Fruit fly (Drosophila melanogaster) whole organism, embryonic: ENCODE data around the gene CG9992.

Experiments
- B-H1 ChIP-seq: fragments of 200-800 bp; sonication (Bioruptor generic); IDR thresholded peaks from 3 replicates; pipeline ENCODE4 v1.3.6; 2022; ENCODE audit warnings: missing biosample characterization, missing genetic modification characterization
- CG10209 ChIP-seq: fragments of 200-800 bp; sonication (Bioruptor generic); optimal IDR thresholded peaks from 3 replicates; lab custom pipeline; 2017; ENCODE audit warnings: missing biosample characterization, mild to moderate bottlenecking, missing genetic modification characterization, missing genetic modification reagents
- CG10274 ChIP-seq: fragments of 200-800 bp; sonication (Bioruptor generic); optimal IDR thresholded peaks from 3 replicates; lab custom pipeline; 2017; ENCODE audit warnings: missing biosample characterization, mild to moderate bottlenecking, missing genetic modification characterization
- CG10543 ChIP-seq: fragments of 200-800 bp; sonication (Bioruptor generic); optimal IDR thresholded peaks from 3 replicates; lab custom pipeline; 2017; ENCODE audit warnings: missing biosample characterization, mild to moderate bottlenecking, missing genetic modification characterization, moderate library complexity
- CG10979 ChIP-seq: fragments of 200-800 bp; sonication (Bioruptor generic); optimal IDR thresholded peaks from 2 replicates; lab custom pipeline; 2018; ENCODE audit warnings: missing biosample characterization, mild to moderate bottlenecking, missing genetic modification characterization, moderate library complexity
- CG11695 ChIP-seq: fragments of 200-800 bp; sonication (Bioruptor generic); IDR thresholded peaks from 3 replicates; pipeline ENCODE4 v1.3.6; 2022; ENCODE audit warnings: missing biosample characterization, missing genetic modification characterization
- CG1233 ChIP-seq: fragments of 200-800 bp; sonication (Bioruptor generic); optimal IDR thresholded peaks from 4 replicates; lab custom pipeline; 2018; ENCODE audit warnings: missing biosample characterization, mild to moderate bottlenecking, missing genetic modification characterization
- CG12391 ChIP-seq: fragments of 200-800 bp; sonication (Bioruptor generic); optimal IDR thresholded peaks from 3 replicates; lab custom pipeline; 2018; ENCODE audit warnings: missing biosample characterization, mild to moderate bottlenecking, missing genetic modification characterization, moderate library complexity
- CG12769 ChIP-seq: fragments of 200-800 bp; sonication (Bioruptor generic); optimal IDR thresholded peaks from 2 replicates; lab custom pipeline; 2019; ENCODE audit warnings: missing biosample characterization, mild to moderate bottlenecking, missing genetic modification characterization, moderate library complexity
- CG14710 ChIP-seq: fragments of 200-800 bp; sonication (Bioruptor generic); optimal IDR thresholded peaks from 3 replicates; lab custom pipeline; 2019; ENCODE audit warnings: missing biosample characterization, mild to moderate bottlenecking, missing genetic modification characterization, moderate library complexity
- CG14965 ChIP-seq: fragments of 200-800 bp; sonication (Bioruptor generic); optimal IDR thresholded peaks from 2 replicates; lab custom pipeline; 2016; ENCODE audit warnings: missing biosample characterization, missing genetic modification characterization, borderline replicate concordance
- CG15479 ChIP-seq: fragments of 200-800 bp; sonication (Bioruptor generic); optimal IDR thresholded peaks from 3 replicates; lab custom pipeline; 2019; ENCODE audit warnings: missing biosample characterization, mild to moderate bottlenecking, missing genetic modification characterization, moderate library complexity
- CG1603 ChIP-seq: fragments of 200-800 bp; sonication (Bioruptor generic); optimal IDR thresholded peaks from 2 replicates; lab custom pipeline; 2019; ENCODE audit warnings: missing biosample characterization, mild to moderate bottlenecking, missing genetic modification characterization, moderate library complexity
- CG17328 ChIP-seq: fragments of 200-800 bp; sonication (Bioruptor generic); IDR thresholded peaks from 2 replicates; pipeline ENCODE4 v1.3.6; 2022; ENCODE audit warnings: missing biosample characterization, missing genetic modification characterization
- CG17568 ChIP-seq: fragments of 200-800 bp; sonication (Bioruptor generic); optimal IDR thresholded peaks from 2 replicates; lab custom pipeline; 2018; ENCODE audit warnings: missing biosample characterization, mild to moderate bottlenecking, missing genetic modification characterization, moderate library complexity
- CG1792 ChIP-seq: fragments of 200-800 bp; sonication (Bioruptor generic); optimal IDR thresholded peaks from 2 replicates; lab custom pipeline; 2016; ENCODE audit warnings: missing biosample characterization, missing genetic modification characterization
- CG18476 ChIP-seq: fragments of 200-800 bp; sonication (Bioruptor generic); optimal IDR thresholded peaks from 2 replicates; lab custom pipeline; 2016; ENCODE audit warnings: missing biosample characterization, mild to moderate bottlenecking, missing genetic modification characterization
- CG2116 ChIP-seq: fragments of 200-800 bp; sonication (Bioruptor generic); optimal IDR thresholded peaks from 3 replicates; lab custom pipeline; 2018; ENCODE audit warnings: missing biosample characterization, mild to moderate bottlenecking, missing genetic modification characterization
- CG2199 ChIP-seq: fragments of 200-800 bp; sonication (Bioruptor generic); IDR thresholded peaks from 3 replicates; pipeline ENCODE4 v1.3.6; 2022; ENCODE audit warnings: missing biosample characterization, missing genetic modification characterization
- CG32767 ChIP-seq: fragments of 200-800 bp; sonication (Bioruptor generic); IDR thresholded peaks from 2 replicates; pipeline ENCODE4 v1.3.6; 2022; ENCODE audit warnings: missing biosample characterization, missing genetic modification characterization
- CG34422 ChIP-seq: fragments of 200-800 bp; sonication (Bioruptor generic); IDR thresholded peaks from 3 replicates; pipeline ENCODE4 v1.3.6; 2022; ENCODE audit warnings: missing biosample characterization, missing genetic modification characterization
- CG7357 ChIP-seq: fragments of 200-800 bp; sonication (Bioruptor generic); IDR thresholded peaks from 3 replicates; pipeline ENCODE4 v1.3.6; 2022; ENCODE audit warnings: missing biosample characterization, missing genetic modification characterization
- CG8944 ChIP-seq: fragments of 200-800 bp; sonication (Bioruptor generic); optimal IDR thresholded peaks from 3 replicates; lab custom pipeline; 2016; ENCODE audit warnings: missing biosample characterization, missing genetic modification characterization
- CG9932 ChIP-seq: fragments of 200-800 bp; sonication (Bioruptor generic); IDR thresholded peaks from 2 replicates; pipeline ENCODE4 v1.3.6; 2022; ENCODE audit warnings: missing biosample characterization, missing genetic modification characterization
- Dll ChIP-seq: fragments of 200-800 bp; sonication (Bioruptor generic); IDR thresholded peaks from 4 replicates; pipeline ENCODE4 v1.3.6; 2022; ENCODE audit warnings: missing biosample characterization, missing genetic modification characterization; ENCODE audit not compliant: partially characterized antibody
- Dref ChIP-seq: fragments of 200-800 bp; sonication (Bioruptor generic); IDR thresholded peaks from 2 replicates; pipeline ENCODE4 v1.3.6; 2022; ENCODE audit warnings: missing biosample characterization, missing genetic modification characterization
- Elba2 ChIP-seq: fragments of 200-800 bp; sonication (Bioruptor generic); optimal IDR thresholded peaks from 3 replicates; lab custom pipeline; 2016; ENCODE audit warnings: missing biosample characterization, missing genetic modification characterization
- Fer1 ChIP-seq: fragments of 200-800 bp; sonication (Bioruptor generic); optimal IDR thresholded peaks from 2 replicates; lab custom pipeline; 2017; ENCODE audit warnings: missing biosample characterization, mild to moderate bottlenecking, missing genetic modification characterization
- Hr78 ChIP-seq, 2 experiments: fragments of 200-800 bp in 1 of 2; fragments of >200 bp in 1 of 2; sonication (Bioruptor generic) in 1 of 2; optimal IDR thresholded peaks; 2 replicates each; lab custom pipeline; 2017 to 2019; ENCODE audit warnings: missing biosample characterization in 2 of 2, missing genetic modification characterization in 2 of 2, mild to moderate bottlenecking in 1 of 2, moderate library complexity in 1 of 2
- Mad ChIP-seq: fragments of 200-800 bp; sonication (Bioruptor generic); optimal IDR thresholded peaks from 2 replicates; lab custom pipeline; 2016; ENCODE audit warnings: missing biosample characterization, missing genetic modification characterization
- Max ChIP-seq: fragments of 200-800 bp; sonication (Bioruptor generic); optimal IDR thresholded peaks from 2 replicates; lab custom pipeline; 2016; ENCODE audit warnings: missing biosample characterization, mild to moderate bottlenecking, missing genetic modification characterization
- Poxn ChIP-seq: fragments of 200-800 bp; sonication (Bioruptor generic); IDR thresholded peaks from 2 replicates; pipeline ENCODE4 v1.3.6; 2022; ENCODE audit warnings: missing biosample characterization, missing genetic modification characterization
- Rx ChIP-seq: fragments of 200-800 bp; sonication (Bioruptor generic); IDR thresholded peaks from 2 replicates; pipeline ENCODE4 v1.3.6; 2022; ENCODE audit warnings: missing biosample characterization, missing genetic modification characterization
- Scr ChIP-seq: fragments of 200-800 bp; sonication (Bioruptor generic); IDR thresholded peaks from 2 replicates; pipeline ENCODE4 v1.3.6; 2022; ENCODE audit warnings: missing biosample characterization, missing genetic modification characterization; ENCODE audit not compliant: partially characterized antibody
- Vsx1 ChIP-seq: fragments of 200-800 bp; sonication (Bioruptor generic); optimal IDR thresholded peaks from 2 replicates; lab custom pipeline; 2017; ENCODE audit warnings: missing biosample characterization, mild to moderate bottlenecking, missing genetic modification characterization, missing genetic modification reagents
- ap ChIP-seq: fragments of 200-800 bp; sonication (Bioruptor generic); IDR thresholded peaks from 2 replicates; pipeline ENCODE4 v1.3.6; 2022; ENCODE audit warnings: missing biosample characterization, missing genetic modification characterization
- ara ChIP-seq: fragments of 200-800 bp; sonication (Bioruptor generic); IDR thresholded peaks from 2 replicates; pipeline ENCODE4 v1.3.6; 2022; ENCODE audit warnings: missing biosample characterization, missing genetic modification characterization
- dimm ChIP-seq: fragments of 200-800 bp; sonication (Bioruptor generic); IDR thresholded peaks from 2 replicates; pipeline ENCODE4 v1.3.6; 2022; ENCODE audit warnings: missing biosample characterization, missing genetic modification characterization
- fru ChIP-seq: fragments of >200 bp; optimal IDR thresholded peaks from 2 replicates; lab custom pipeline; 2017
- ind ChIP-seq: fragments of 200-800 bp; sonication (Bioruptor generic); optimal IDR thresholded peaks from 3 replicates; lab custom pipeline; 2016; ENCODE audit warnings: missing biosample characterization, missing genetic modification characterization
- insv ChIP-seq, 2 experiments: fragments of 200-800 bp; sonication (Bioruptor generic); optimal IDR thresholded peaks; 3 replicates each; lab custom pipeline; 2016 to 2018; ENCODE audit warnings: missing biosample characterization in 2 of 2, missing genetic modification characterization in 2 of 2
- klu ChIP-seq: fragments of 200-800 bp; sonication (Bioruptor generic); IDR thresholded peaks from 2 replicates; pipeline ENCODE4 v1.3.6; 2022; ENCODE audit warnings: missing biosample characterization, missing genetic modification characterization
- lilli ChIP-seq: fragments of 200-800 bp; sonication (Bioruptor generic); optimal IDR thresholded peaks from 3 replicates; lab custom pipeline; 2016; ENCODE audit warnings: missing biosample characterization, missing genetic modification characterization
- oc ChIP-seq: fragments of 200-800 bp; sonication (Bioruptor generic); optimal IDR thresholded peaks from 2 replicates; lab custom pipeline; 2018; ENCODE audit warnings: missing biosample characterization, mild to moderate bottlenecking, missing genetic modification characterization, moderate library complexity
- onecut ChIP-seq: fragments of 200-800 bp; sonication (Bioruptor generic); IDR thresholded peaks from 2 replicates; pipeline ENCODE4 v1.3.6; 2022; ENCODE audit warnings: missing biosample characterization, missing genetic modification characterization
- psq ChIP-seq: fragments of 200-800 bp; sonication (Bioruptor generic); optimal IDR thresholded peaks from 2 replicates; lab custom pipeline; 2017; ENCODE audit warnings: missing biosample characterization, missing genetic modification characterization
- ro ChIP-seq: fragments of 200-800 bp; sonication (Bioruptor generic); IDR thresholded peaks from 2 replicates; pipeline ENCODE4 v1.3.6; 2022; ENCODE audit warnings: missing biosample characterization, missing genetic modification characterization
- sisA ChIP-seq: fragments of 200-800 bp; sonication (Bioruptor generic); IDR thresholded peaks from 2 replicates; pipeline ENCODE4 v1.3.6; 2022; ENCODE audit warnings: missing biosample characterization, missing genetic modification characterization
- sqz ChIP-seq: fragments of 200-800 bp; sonication (Bioruptor generic); optimal IDR thresholded peaks from 3 replicates; lab custom pipeline; 2018; ENCODE audit warnings: missing biosample characterization, mild to moderate bottlenecking, missing genetic modification characterization
- tna ChIP-seq: fragments of 200-800 bp; sonication (Bioruptor generic); IDR thresholded peaks from 2 replicates; pipeline ENCODE4 v1.3.6; 2022; ENCODE audit warnings: missing biosample characterization, missing genetic modification characterization; ENCODE audit not compliant: partially characterized antibody
- vfl ChIP-seq: fragments of 200-800 bp; sonication (Bioruptor generic); optimal IDR thresholded peaks from 2 replicates; lab custom pipeline; 2016; ENCODE audit warnings: missing biosample characterization, missing genetic modification characterization

Gene CG9992

DNA sequence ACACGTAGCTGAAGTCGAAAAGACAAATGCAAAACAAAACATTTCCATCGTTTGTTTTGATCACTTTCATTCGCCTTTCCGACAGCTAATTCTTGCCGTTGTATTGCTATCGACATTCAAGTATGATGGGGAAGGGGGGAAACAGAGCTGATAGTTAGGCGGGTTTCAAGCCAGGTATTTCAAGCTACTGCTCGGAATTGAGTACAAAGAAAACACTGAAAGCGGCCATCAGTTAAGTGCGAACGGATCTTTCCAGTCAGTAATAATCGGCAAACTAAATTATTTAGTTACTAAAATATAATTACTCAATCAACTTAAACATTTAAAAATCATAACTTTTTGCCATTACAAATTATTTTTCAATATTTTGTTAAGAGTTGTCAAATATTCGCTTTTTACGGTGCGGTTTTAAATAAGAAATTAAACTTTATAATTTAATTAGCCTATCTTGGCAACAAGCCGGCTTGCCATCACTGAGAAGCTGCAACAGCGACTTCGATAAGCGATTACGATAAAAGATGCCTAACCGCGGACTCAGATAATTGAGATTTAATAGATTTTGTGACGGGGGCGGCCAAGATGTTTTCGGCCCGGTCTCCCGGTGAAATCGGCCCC is 43.2 kb upstream of the CG9992 start (continued):
- TF ChIP-seq CG1233 (no peak), B-H1 (GFP tag; lab: Robert Waterston, UW) (no peak), CG2199 (no peak), vfl (GFP tag; lab: Kevin White, UChicago) (no peak), CG12769 (tag; lab: Kevin White, UChicago) (no peak), Dref (GFP tag; lab: Robert Waterston, UW) (no peak; the same call in 1 of the 2 replicates), CG18476 (GFP tag; lab: Kevin White, UChicago) (no peak), dimm (no peak), Elba2 (GFP tag; lab: Kevin White, UChicago) (no peak), CG10979 (tag; lab: Kevin White, UChicago) (peak; percentile 14), ind (GFP tag; lab: Kevin White, UChicago) (no peak), CG1792 (GFP tag; lab: Kevin White, UChicago) (no peak), onecut (GFP tag; lab: Robert Waterston, UW) (no peak), CG1603 (tag; lab: Kevin White, UChicago) (no peak), Mad (GFP tag; lab: Kevin White, UChicago) (no peak), CG14965 (GFP tag; lab: Kevin White, UChicago) (no peak), CG8944 (GFP tag; lab: Kevin White, UChicago) (no peak), ap (GFP tag; lab: Robert Waterston, UW) (no peak), CG2116 (GFP tag; lab: Kevin White, UChicago) (peak; percentile 25), Rx (GFP tag; lab: Robert Waterston, UW) (no peak), CG9932 (GFP tag; lab: Robert Waterston, UW) (no peak), sqz (no peak), fru (lab: Kevin White, UChicago) (no peak), psq (GFP tag; lab: Kevin White, UChicago) (peak; percentile 40), CG14710 (tag; lab: Kevin White, UChicago) (peak; percentile 25), CG10543 (GFP tag; lab: Kevin White, UChicago) (no peak), Hr78 (GFP tag; optimal IDR thresholded peaks at IDR 0.05; lab: Kevin White, UChicago) (no peak), CG12391 (tag; lab: Kevin White, UChicago) (peak; percentile 51), CG32767 (no peak), CG17328 (no peak), Vsx1 (GFP tag; lab: Kevin White, UChicago) (no peak), CG15479 (GFP tag; lab: Kevin White, UChicago) (no peak), klu (no peak), tna (GFP tag; lab: Robert Waterston, UW) (no peak), insv (GFP tag; optimal IDR thresholded peaks at IDR 0.05; lab: Kevin White, UChicago) (no peak), Poxn (GFP tag; lab: Robert Waterston, UW) (no peak), CG17568 (GFP tag; lab: Kevin White, UChicago) (no peak), Max (GFP tag; lab: Kevin White, UChicago) (no peak), CG10209 (GFP tag; lab: Kevin White, UChicago) (no peak), Dll (GFP tag; lab: Robert Waterston, UW) (no peak), ro (GFP tag; lab: Robert Waterston, UW) (no peak), CG11695 (no peak), ara (GFP tag; lab: Robert Waterston, UW) (no peak), Scr (GFP tag; lab: Robert Waterston, UW) (no peak), lilli (GFP tag; lab: Kevin White, UChicago) (peak; percentile 7), oc (no peak), CG7357 (0 out of 3 replicates have a peak, but pooled peaks have one; percentile 7), sisA (GFP tag; lab: Robert Waterston, UW) (no peak), Fer1 (GFP tag; lab: Kevin White, UChicago) (peak; percentile 14), CG10274 (GFP tag; lab: Kevin White, UChicago) (no peak), CG34422 (GFP tag; lab: Robert Waterston, UW) (no peak)
